Worm (Caenorhabditis elegans) whole organism, L4 larva: ENCODE results near the gene snpc-3.1.
"Not testable (repeated sequence)": the region's sequence is repeated elsewhere in the genome, so short reads cannot be mapped to it uniquely, and the experiment has no call there.

ENCODE experiments used
- D1046.2 ChIP-seq: fragments of 200-800 bp; sonication (Bioruptor generic); IDR thresholded peaks from 2 replicates; pipeline ENCODE4 v1.3.6; 2022; ENCODE audit warnings: missing genetic modification characterization, missing compliant biosample characterization
- F49E8.2 ChIP-seq: sonication (generic microtip); optimal IDR thresholded peaks from 2 replicates; lab custom pipeline; 2016; ENCODE audit warnings: missing compliant biosample characterization, mild to moderate bottlenecking, missing genetic modification characterization, borderline replicate concordance
- T20F7.1 ChIP-seq: fragments of 200-800 bp; sonication (Bioruptor generic); optimal IDR thresholded peaks from 2 replicates; lab custom pipeline; 2018; ENCODE audit warnings: mild to moderate bottlenecking, missing genetic modification characterization, missing compliant biosample characterization
- Y48G9A.11 ChIP-seq: fragments of 200-800 bp; sonication (Bioruptor generic); IDR thresholded peaks from 2 replicates; pipeline ENCODE4 v1.3.6; 2022; ENCODE audit warnings: missing genetic modification reagents, missing genetic modification characterization, missing compliant biosample characterization
- Y75B8A.6 ChIP-seq: fragments of 200-800 bp; sonication (Bioruptor generic); IDR thresholded peaks from 2 replicates; pipeline ENCODE4 v1.3.6; 2022; ENCODE audit warnings: missing genetic modification reagents, missing genetic modification characterization, missing compliant biosample characterization
- aha-1 ChIP-seq: fragments of 150-350 bp; peaks from one replicate; lab custom pipeline; 2014; ENCODE audit warnings: missing biosample characterization, missing genetic modification characterization
- cey-2 ChIP-seq: sonication (generic microtip); optimal IDR thresholded peaks from 3 replicates; lab custom pipeline; 2017; ENCODE audit warnings: missing genetic modification characterization, mild to moderate bottlenecking, missing compliant biosample characterization, antibody characterized with exemption, borderline replicate concordance; ENCODE audit not compliant: insufficient read depth
- daf-12 ChIP-seq: fragments of 150-350 bp; optimal IDR thresholded peaks from 2 replicates; lab custom pipeline; 2014; ENCODE audit warnings: missing biosample characterization, missing genetic modification reagents, missing genetic modification characterization
- dmd-6 ChIP-seq: fragments of 200-800 bp; sonication (Bioruptor generic); IDR thresholded peaks from 2 replicates; pipeline ENCODE4 v1.3.6; 2022; ENCODE audit warnings: missing genetic modification reagents, missing genetic modification characterization, missing compliant biosample characterization
- dmd-9 ChIP-seq: fragments of 200-800 bp; sonication (Bioruptor generic); IDR thresholded peaks from 2 replicates; pipeline ENCODE4 v1.3.6; 2022; ENCODE audit warnings: missing genetic modification reagents, missing genetic modification characterization, missing compliant biosample characterization
- dpl-1 ChIP-seq: fragments of 150-350 bp; optimal IDR thresholded peaks from 2 replicates; lab custom pipeline; 2014; ENCODE audit warnings: missing biosample characterization, missing genetic modification reagents, missing genetic modification characterization
- duxl-1 ChIP-seq: sonication (generic microtip); optimal IDR thresholded peaks from 2 replicates; lab custom pipeline; 2016; ENCODE audit warnings: mild to moderate bottlenecking, missing genetic modification characterization, moderate library complexity, missing compliant biosample characterization; ENCODE audit not compliant: poor library complexity
- dve-1 ChIP-seq: sonication (generic microtip); optimal IDR thresholded peaks from 2 replicates; lab custom pipeline; 2017; ENCODE audit warnings: antibody characterized with exemption, mild to moderate bottlenecking, missing genetic modification characterization, missing compliant biosample characterization; ENCODE audit not compliant: insufficient read depth
- fkh-10 ChIP-seq: fragments of 150-350 bp; optimal IDR thresholded peaks from 2 replicates; lab custom pipeline; 2014; ENCODE audit warnings: missing biosample characterization, missing genetic modification reagents, missing genetic modification characterization
- hlh-11 ChIP-seq: fragments of 200-800 bp; sonication (Bioruptor generic); optimal IDR thresholded peaks from 2 replicates; lab custom pipeline; 2018; ENCODE audit warnings: mild to moderate bottlenecking, missing genetic modification characterization, missing compliant biosample characterization
- hmg-1.1 ChIP-seq: fragments of 200-800 bp; sonication (Bioruptor generic); IDR thresholded peaks from 2 replicates; pipeline ENCODE4 v1.3.6; 2022; ENCODE audit warnings: missing genetic modification reagents, missing genetic modification characterization, missing compliant biosample characterization
- lin-29 ChIP-seq: fragments of 200-800 bp; sonication (Bioruptor generic); IDR thresholded peaks from 2 replicates; pipeline ENCODE4 v1.3.6; 2022; ENCODE audit warnings: missing genetic modification reagents, missing genetic modification characterization, missing compliant biosample characterization
- lin-38 ChIP-seq: fragments of 200-800 bp; sonication (Bioruptor generic); IDR thresholded peaks from 2 replicates; pipeline ENCODE4 v1.3.6; 2022; ENCODE audit warnings: missing genetic modification reagents, missing genetic modification characterization, missing compliant biosample characterization
- lir-3 ChIP-seq: sonication (generic microtip); optimal IDR thresholded peaks from 2 replicates; lab custom pipeline; 2016; ENCODE audit warnings: mild to moderate bottlenecking, missing genetic modification characterization, missing compliant biosample characterization
- madf-9 ChIP-seq: fragments of 200-800 bp; sonication (Bioruptor generic); conservative IDR thresholded peaks from 2 replicates; pipeline ENCODE4 v1.3.6; 2022; ENCODE audit warnings: missing genetic modification reagents, missing genetic modification characterization, missing compliant biosample characterization
- mdt-29 ChIP-seq: fragments of 200-800 bp; sonication (Bioruptor generic); IDR thresholded peaks from 2 replicates; pipeline ENCODE4 v1.3.6; 2022; ENCODE audit warnings: missing genetic modification reagents, missing genetic modification characterization, missing compliant biosample characterization
- mes-2 ChIP-seq: sonication (generic microtip); optimal IDR thresholded peaks from 2 replicates; lab custom pipeline; 2016; ENCODE audit warnings: missing genotype, mild to moderate bottlenecking, missing genetic modification characterization, missing compliant biosample characterization; ENCODE audit not compliant: poor library complexity, severe bottlenecking
- nhr-10 ChIP-seq: fragments of 150-350 bp; optimal IDR thresholded peaks from 2 replicates; lab custom pipeline; 2014; ENCODE audit warnings: missing biosample characterization, missing genetic modification characterization
- nhr-11 ChIP-seq: fragments of 150-350 bp; optimal IDR thresholded peaks from 2 replicates; lab custom pipeline; 2014; ENCODE audit warnings: missing biosample characterization, missing genetic modification characterization
- nhr-28 ChIP-seq: fragments of 150-350 bp; optimal IDR thresholded peaks from 2 replicates; lab custom pipeline; 2014; ENCODE audit warnings: missing biosample characterization, missing genetic modification characterization
- nhr-42 ChIP-seq: fragments of 200-800 bp; sonication (Bioruptor generic); IDR thresholded peaks from 2 replicates; pipeline ENCODE4 v1.3.6; 2022; ENCODE audit warnings: missing genetic modification characterization, missing compliant biosample characterization
- php-3 ChIP-seq: fragments of 200-800 bp; sonication (Bioruptor generic); IDR thresholded peaks from 2 replicates; pipeline ENCODE4 v1.3.6; 2022; ENCODE audit warnings: missing genetic modification reagents, missing genetic modification characterization, missing compliant biosample characterization
- saeg-2 ChIP-seq: fragments of 200-800 bp; sonication (Bioruptor generic); IDR thresholded peaks from 2 replicates; pipeline ENCODE4 v1.3.6; 2022; ENCODE audit warnings: missing genetic modification reagents, missing genetic modification characterization, missing compliant biosample characterization
- snpc-1.2 ChIP-seq: fragments of 200-800 bp; sonication (Bioruptor generic); IDR thresholded peaks from 2 replicates; pipeline ENCODE4 v1.3.6; 2022; ENCODE audit warnings: missing genetic modification reagents, missing genetic modification characterization, missing compliant biosample characterization
- snpc-4 ChIP-seq: fragments of 150-350 bp; optimal IDR thresholded peaks from 2 replicates; lab custom pipeline; 2014; ENCODE audit warnings: missing biosample characterization, missing genetic modification characterization
- unc-130 ChIP-seq: sonication (generic microtip); optimal IDR thresholded peaks from 2 replicates; lab custom pipeline; 2016; ENCODE audit warnings: missing genetic modification reagents, missing genetic modification characterization, missing compliant biosample characterization
- vab-7 ChIP-seq: fragments of 200-800 bp; sonication (Bioruptor generic); IDR thresholded peaks from 2 replicates; pipeline ENCODE4 v1.3.6; 2022; ENCODE audit warnings: missing genetic modification reagents, missing genetic modification characterization, missing compliant biosample characterization
- zag-1 ChIP-seq: fragments of 150-350 bp; optimal IDR thresholded peaks from 2 replicates; lab custom pipeline; 2014; ENCODE audit warnings: missing biosample characterization, missing genetic modification characterization
- ztf-11 ChIP-seq: fragments of 150-350 bp; optimal IDR thresholded peaks from 2 replicates; lab custom pipeline; 2014; ENCODE audit warnings: missing biosample characterization, missing genetic modification characterization

Gene snpc-3.1

DNA sequence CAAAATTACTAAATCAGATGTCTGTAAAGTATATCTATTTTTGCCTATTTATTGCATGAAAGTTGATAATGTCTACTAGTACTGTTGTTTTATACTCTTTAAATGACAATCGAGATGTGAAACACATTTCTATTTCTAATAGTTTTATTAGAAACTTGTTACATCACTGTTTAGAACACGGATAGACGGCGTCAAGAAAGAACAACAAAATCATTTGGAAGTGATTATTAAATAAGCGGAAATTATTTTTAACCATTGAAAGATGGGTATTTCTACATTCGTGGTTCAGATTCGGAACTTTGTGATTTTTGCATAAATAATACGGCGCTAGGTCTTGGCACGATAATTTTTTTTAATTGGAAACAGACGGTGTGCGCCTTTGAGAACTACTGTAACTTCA, 13.0 kb downstream of the snpc-3.1 start:
- TF ChIP-seq Y48G9A.11 (GFP tag; lab: Robert Waterston, UW) (peak; percentile 13; the same call in 1 of the 2 replicates), snpc-1.2 (GFP tag; lab: Robert Waterston, UW) (peak; percentile 87), nhr-42 (GFP tag; lab: Robert Waterston, UW) (no peak), nhr-11 (no peak), unc-130 (GFP tag; lab: Kevin White, UChicago) (peak; percentile 37), zag-1 (tag; lab: Kevin White, UChicago) (no peak)

DNA sequence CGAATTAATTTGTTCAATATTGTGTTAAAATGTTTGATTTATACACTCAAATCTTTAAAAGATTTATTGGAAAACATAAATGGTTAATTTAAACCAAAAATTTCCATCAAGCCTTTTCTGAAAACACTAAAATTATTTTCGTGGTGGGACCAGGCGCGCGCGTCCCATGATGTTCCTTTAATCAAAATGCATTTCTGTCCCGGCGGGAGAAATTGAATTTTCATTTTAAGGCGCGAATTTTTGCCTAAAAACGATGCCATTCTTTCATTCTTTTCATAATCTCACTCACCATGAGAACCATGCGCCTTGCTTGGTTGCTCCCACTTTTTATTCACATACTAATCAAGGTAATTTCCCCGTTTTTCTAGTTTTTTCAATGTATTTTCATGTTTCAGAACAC, 16.3 kb downstream of the snpc-3.1 start, which contains the start of gene rme-2:
TSS of gene rme-2 (plus strand) at position 288 of the 400 bp plus-strand sequence.
- TF ChIP-seq unc-130 (GFP tag; lab: Kevin White, UChicago), result peak; percentile 82
- TF ChIP-seq lin-38 (GFP tag; lab: Robert Waterston, UW), result no peak; the same call in 1 of the 2 replicates
- TF ChIP-seq F49E8.2 (tag; lab: Kevin White, UChicago), result peak; percentile 74
- TF ChIP-seq dmd-6, result no peak
- no peak for TF ChIP-seq lin-29 (GFP tag; lab: Robert Waterston, UW)
- peak; percentile 95 for TF ChIP-seq snpc-1.2 (GFP tag; lab: Robert Waterston, UW)
- TF ChIP-seq dmd-9 (GFP tag; lab: Robert Waterston, UW), result no peak
- 0 out of 2 replicates have a peak, but pooled peaks have one; percentile 35 for TF ChIP-seq Y48G9A.11 (GFP tag; lab: Robert Waterston, UW)
- TF ChIP-seq snpc-4 (tag; lab: Kevin White, UChicago), result no peak
- TF ChIP-seq aha-1 (tag; lab: Kevin White, UChicago), result no peak
- TF ChIP-seq, all 104 proteins: peak for 4

DNA sequence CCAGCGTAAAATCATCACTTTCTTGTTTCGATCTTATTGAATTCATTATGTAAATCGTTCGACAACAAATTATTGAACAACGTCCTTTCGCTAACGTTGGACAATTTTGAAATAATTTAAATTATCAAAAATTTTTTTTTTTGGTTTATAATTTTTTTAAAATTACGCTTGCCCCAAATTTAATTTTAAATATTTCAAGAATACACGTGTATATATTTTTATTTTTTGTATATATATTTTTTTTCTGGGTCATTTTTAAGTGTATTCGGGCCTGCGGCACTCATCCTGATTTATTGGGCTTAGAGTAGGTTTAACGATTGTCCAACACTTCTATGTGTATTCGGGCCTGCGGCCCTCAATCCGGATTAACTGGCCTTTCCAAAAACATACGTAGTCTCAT, 21.7 kb downstream of the snpc-3.1 start, which contains the start of gene Y52D5A.2:
TSS of gene Y52D5A.2 (minus strand) at position 101 of the 400 bp plus-strand sequence.
- TF ChIP-seq aha-1 (tag; lab: Kevin White, UChicago), result peak; percentile 25

DNA sequence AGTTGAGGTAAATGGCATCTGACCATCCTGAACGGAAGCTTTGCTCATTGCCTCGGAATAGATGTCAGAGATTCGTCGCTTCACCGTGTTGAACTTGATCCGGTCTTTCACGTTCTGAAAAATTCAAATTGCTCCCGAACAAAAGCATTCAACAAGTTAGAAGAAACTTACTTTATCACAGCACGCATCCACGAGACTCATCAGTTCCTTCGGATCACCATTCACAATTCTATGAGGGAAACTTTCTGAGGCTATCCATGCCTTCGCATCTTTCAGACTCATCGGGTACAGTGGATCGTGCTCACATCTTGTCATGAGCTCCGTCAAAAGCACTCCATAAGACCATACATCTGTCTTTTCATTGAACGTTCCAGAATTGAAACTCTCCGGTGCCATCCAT, 23.2 kb downstream of the snpc-3.1 start:
- no peak for TF ChIP-seq php-3 (GFP tag; lab: Robert Waterston, UW)
- TF ChIP-seq aha-1 (tag; lab: Kevin White, UChicago), result peak; percentile 92

DNA sequence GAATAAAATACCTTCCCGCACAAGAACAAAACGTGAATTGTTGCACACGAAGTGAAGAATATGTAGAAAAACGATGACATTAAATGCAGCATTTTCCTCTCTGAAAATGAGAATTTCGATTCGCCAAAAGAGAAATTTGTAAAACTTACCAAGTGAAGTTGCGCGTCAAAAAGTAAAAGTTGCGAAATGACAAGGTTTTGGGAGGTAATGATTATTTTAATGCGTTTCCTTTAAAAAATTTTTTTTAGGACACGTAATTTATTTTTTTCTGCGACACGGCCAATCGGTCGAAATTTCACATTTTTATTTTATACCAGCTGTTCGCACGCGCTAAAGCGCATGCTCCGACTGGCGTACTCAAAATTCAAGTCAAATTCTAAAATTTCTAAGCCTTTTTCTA, 30.1 kb downstream of the snpc-3.1 start, which contains the start of gene Y4C6A.3:
TSS of gene Y4C6A.3 (minus strand) at position 101 of the 400 bp plus-strand sequence.
- TF ChIP-seq saeg-2 (GFP tag; lab: Robert Waterston, UW); dpl-1 (GFP tag; lab: Kevin White, UChicago); Y75B8A.6 (GFP tag; lab: Robert Waterston, UW): not testable (repeated sequence)

DNA sequence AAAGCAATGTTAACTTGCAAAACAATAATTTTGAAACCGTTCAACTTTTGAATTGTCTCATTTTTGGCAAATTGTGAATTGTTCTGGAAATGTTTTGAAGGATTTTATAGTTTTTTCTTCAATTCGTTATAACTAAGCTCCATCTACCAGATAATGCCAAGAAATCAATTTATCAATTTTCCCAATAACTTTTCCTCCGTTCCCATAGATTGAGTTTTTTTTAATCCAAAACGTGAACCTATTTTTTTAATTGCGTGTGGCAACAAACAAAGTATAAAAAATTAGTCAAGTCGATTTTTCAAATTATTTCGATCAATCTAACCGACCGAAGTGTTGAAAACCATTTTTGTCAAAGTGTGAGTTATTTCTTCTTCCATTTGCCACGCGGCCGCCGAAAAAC, 33.4 kb downstream of the snpc-3.1 start, which contains the start of gene Y4C6A.4:
TSS of gene Y4C6A.4 (plus strand) at position 301 of the 400 bp plus-strand sequence.
- TF ChIP-seq D1046.2 (GFP tag; lab: Robert Waterston, UW) (no peak), snpc-1.2 (GFP tag; lab: Robert Waterston, UW) (no peak), nhr-28 (tag; lab: Kevin White, UChicago) (no peak), dmd-6 (no peak), saeg-2 (GFP tag; lab: Robert Waterston, UW) (no peak), daf-12 (tag; lab: Kevin White, UChicago) (no peak)

DNA sequence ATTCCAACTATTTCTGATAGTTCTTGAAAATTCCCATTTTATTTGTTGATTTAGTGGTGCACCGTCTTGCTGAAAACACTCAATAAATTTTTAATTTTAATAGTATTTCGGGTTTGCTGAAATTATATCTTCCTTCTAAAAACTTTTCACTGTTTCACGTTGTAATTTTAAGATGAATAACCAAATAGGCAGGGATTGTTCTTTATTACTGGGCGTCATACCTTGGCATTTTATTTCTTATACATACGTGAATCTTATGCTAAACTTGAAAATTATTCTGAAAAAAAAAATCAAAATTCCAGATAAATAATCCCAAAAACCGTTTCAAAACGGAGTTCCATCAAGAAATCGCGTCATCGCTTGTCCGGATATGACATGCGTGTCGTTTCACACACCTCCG, 47.4 kb downstream of the snpc-3.1 start, which contains the start of gene mgl-3:
TSS of gene mgl-3 (plus strand) at position 301 of the 400 bp plus-strand sequence.
- no peak for TF ChIP-seq dve-1
- no peak for TF ChIP-seq Y48G9A.11 (GFP tag; lab: Robert Waterston, UW)
- TF ChIP-seq fkh-10, result no peak
- no peak for TF ChIP-seq daf-12 (tag; lab: Kevin White, UChicago)
- no peak for TF ChIP-seq hlh-11 (tag; lab: Kevin White, UChicago)
- no peak for TF ChIP-seq T20F7.1 (GFP tag; lab: Kevin White, UChicago)
- no peak for TF ChIP-seq mes-2 (tag; lab: Kevin White, UChicago)
- no peak for TF ChIP-seq lir-3 (tag; lab: Kevin White, UChicago)
- TF ChIP-seq duxl-1 (tag; lab: Kevin White, UChicago), result no peak
- no peak for TF ChIP-seq nhr-28 (tag; lab: Kevin White, UChicago)
- TF ChIP-seq cey-2 (tag; lab: Kevin White, UChicago), result no peak
- no peak for TF ChIP-seq mdt-29 (GFP tag; lab: Robert Waterston, UW)
- TF ChIP-seq hmg-1.1 (GFP tag; lab: Robert Waterston, UW), result no peak
- no peak for TF ChIP-seq madf-9 (GFP tag; lab: Robert Waterston, UW)
- TF ChIP-seq ztf-11 (tag; lab: Kevin White, UChicago), result no peak
- no peak for TF ChIP-seq nhr-10 (tag; lab: Kevin White, UChicago)
- no peak for TF ChIP-seq vab-7 (GFP tag; lab: Robert Waterston, UW)
